Worm (Caenorhabditis elegans): ENCODE data around the gene hlh-8.

- no peak for TF ChIP-seq lin-13 (GFP tag; optimal IDR thresholded peaks at IDR 0.05)
- no peak for TF ChIP-seq unc-39 (tag; optimal IDR thresholded peaks at IDR 0.05)
- no peak for TF ChIP-seq nhr-77 (tag; optimal IDR thresholded peaks at IDR 0.05)
- no peak for TF ChIP-seq skn-1 (tag; optimal IDR thresholded peaks at IDR 0.05)
- TF ChIP-seq ztf-11 (tag; optimal IDR thresholded peaks at IDR 0.05) = no peak
- TF ChIP-seq unc-130 (GFP tag; optimal IDR thresholded peaks at IDR 0.05) = no peak
- TF ChIP-seq snpc-4 (tag; optimal IDR thresholded peaks at IDR 0.05) = no peak
- TF ChIP-seq F10B5.3 (tag; optimal IDR thresholded peaks at IDR 0.05) = no peak
- no peak for TF ChIP-seq hmg-1.1 (GFP tag; IDR thresholded peaks at IDR 0.05)
- TF ChIP-seq T26A8.4 (GFP tag; IDR thresholded peaks at IDR 0.05) = no peak
- no peak for TF ChIP-seq zip-2 (tag; optimal IDR thresholded peaks at IDR 0.05)
- no peak for TF ChIP-seq R02D3.7 (tag; optimal IDR thresholded peaks at IDR 0.05)
- no peak for TF ChIP-seq nhr-6 (tag; optimal IDR thresholded peaks at IDR 0.05)
These were observed 29.9 kb upstream of the hlh-8 start, which contains the start of gene dao-3 for ce11 chrX:8086450-8086724.
